Worm (Caenorhabditis elegans) whole organism, L4 larva: ENCODE data around the gene srd-38.

ENCODE experiments used
- R02D3.7 ChIP-seq: fragments of 150-350 bp; sonication (generic microtip); optimal IDR thresholded peaks from 3 replicates; lab custom pipeline; 2014; ENCODE audit warnings: missing biosample characterization, missing genetic modification characterization
- T20F7.1 ChIP-seq: fragments of 200-800 bp; sonication (Bioruptor generic); optimal IDR thresholded peaks from 2 replicates; lab custom pipeline; 2018; ENCODE audit warnings: mild to moderate bottlenecking, missing genetic modification characterization, missing compliant biosample characterization
- Y105C5A.15 ChIP-seq: fragments of 200-800 bp; sonication (Bioruptor generic); IDR thresholded peaks from 2 replicates; pipeline ENCODE4 v1.3.6; 2022; ENCODE audit warnings: missing genetic modification characterization, missing compliant biosample characterization
- Y5F2A.4 ChIP-seq: fragments of 200-800 bp; sonication (Bioruptor generic); optimal IDR thresholded peaks from 2 replicates; lab custom pipeline; 2018; ENCODE audit warnings: mild to moderate bottlenecking, missing genetic modification characterization, missing compliant biosample characterization
- Y75B8A.6 ChIP-seq: fragments of 200-800 bp; sonication (Bioruptor generic); IDR thresholded peaks from 2 replicates; pipeline ENCODE4 v1.3.6; 2022; ENCODE audit warnings: missing genetic modification reagents, missing genetic modification characterization, missing compliant biosample characterization
- ZK337.2 ChIP-seq: fragments of 200-800 bp; sonication (Bioruptor generic); IDR thresholded peaks from 2 replicates; pipeline ENCODE4 v1.3.6; 2022; ENCODE audit warnings: missing genetic modification reagents, missing genetic modification characterization, missing compliant biosample characterization
- ZK546.5 ChIP-seq, 2 experiments: sonication (generic microtip); optimal IDR thresholded peaks; 2 replicates each; lab custom pipeline; 2017; ENCODE audit warnings: missing biosample characterization in 2 of 2, missing genetic modification characterization in 2 of 2
- aha-1 ChIP-seq: fragments of 150-350 bp; peaks from one replicate; lab custom pipeline; 2014; ENCODE audit warnings: missing biosample characterization, missing genetic modification characterization
- ama-1 ChIP-seq: fragments of 150-350 bp; optimal IDR thresholded peaks from 2 replicates; lab custom pipeline; 2014; ENCODE audit warnings: inconsistent platforms, mixed read lengths
- arid-1 ChIP-seq: fragments of 200-800 bp; sonication (Bioruptor generic); conservative IDR thresholded peaks from 2 replicates; pipeline ENCODE4 v1.3.6; 2022; ENCODE audit warnings: missing genetic modification reagents, missing genetic modification characterization, missing compliant biosample characterization
- ceh-32 ChIP-seq: sonication (generic microtip); optimal IDR thresholded peaks from 2 replicates; lab custom pipeline; 2016; ENCODE audit warnings: mild to moderate bottlenecking, missing genetic modification characterization, missing compliant biosample characterization; ENCODE audit not compliant: poor library complexity
- ceh-44 ChIP-seq: fragments of 200-800 bp; sonication (Bioruptor generic); IDR thresholded peaks from 2 replicates; pipeline ENCODE4 v1.3.6; 2022; ENCODE audit warnings: missing genetic modification reagents, missing genetic modification characterization, missing compliant biosample characterization
- ceh-82 ChIP-seq: sonication (generic microtip); optimal IDR thresholded peaks from 2 replicates; lab custom pipeline; 2017; ENCODE audit warnings: missing biosample characterization, missing genetic modification characterization
- cey-2 ChIP-seq: sonication (generic microtip); optimal IDR thresholded peaks from 3 replicates; lab custom pipeline; 2017; ENCODE audit warnings: missing genetic modification characterization, mild to moderate bottlenecking, missing compliant biosample characterization, antibody characterized with exemption, borderline replicate concordance; ENCODE audit not compliant: insufficient read depth
- daf-16 ChIP-seq, 3 experiments: sonication (generic microtip); optimal IDR thresholded peaks; 2 replicates each; lab custom pipeline; 2016 to 2017; ENCODE audit warnings: missing genetic modification characterization in 3 of 3, missing genetic modification reagents in 3 of 3, mild to moderate bottlenecking in 2 of 3, missing compliant biosample characterization in 2 of 3, missing biosample characterization in 1 of 3, moderate library complexity in 1 of 3
- dmd-6 ChIP-seq: fragments of 200-800 bp; sonication (Bioruptor generic); IDR thresholded peaks from 2 replicates; pipeline ENCODE4 v1.3.6; 2022; ENCODE audit warnings: missing genetic modification reagents, missing genetic modification characterization, missing compliant biosample characterization
- dmd-8 ChIP-seq: fragments of 200-800 bp; sonication (Bioruptor generic); IDR thresholded peaks from 2 replicates; pipeline ENCODE4 v1.3.6; 2022; ENCODE audit warnings: missing genetic modification characterization, missing compliant biosample characterization
- duxl-1 ChIP-seq: sonication (generic microtip); optimal IDR thresholded peaks from 2 replicates; lab custom pipeline; 2016; ENCODE audit warnings: mild to moderate bottlenecking, missing genetic modification characterization, moderate library complexity, missing compliant biosample characterization; ENCODE audit not compliant: poor library complexity
- dve-1 ChIP-seq: sonication (generic microtip); optimal IDR thresholded peaks from 2 replicates; lab custom pipeline; 2017; ENCODE audit warnings: antibody characterized with exemption, mild to moderate bottlenecking, missing genetic modification characterization, missing compliant biosample characterization; ENCODE audit not compliant: insufficient read depth
- fos-1 ChIP-seq: fragments of 150-350 bp; optimal IDR thresholded peaks from 2 replicates; lab custom pipeline; 2014; ENCODE audit warnings: missing biosample characterization, missing genetic modification characterization
- gei-8 ChIP-seq: fragments of 200-800 bp; sonication (Bioruptor generic); optimal IDR thresholded peaks from 2 replicates; lab custom pipeline; 2018; ENCODE audit warnings: mild to moderate bottlenecking, missing genetic modification characterization, missing compliant biosample characterization
- hlh-11 ChIP-seq: fragments of 200-800 bp; sonication (Bioruptor generic); optimal IDR thresholded peaks from 2 replicates; lab custom pipeline; 2018; ENCODE audit warnings: mild to moderate bottlenecking, missing genetic modification characterization, missing compliant biosample characterization
- hlh-30 ChIP-seq: sonication (generic microtip); optimal IDR thresholded peaks from 2 replicates; lab custom pipeline; 2017; ENCODE audit warnings: antibody characterized with exemption, mild to moderate bottlenecking, missing genetic modification characterization, missing compliant biosample characterization; ENCODE audit not compliant: insufficient read depth
- lin-1 ChIP-seq: fragments of 200-800 bp; sonication (Bioruptor generic); IDR thresholded peaks from 2 replicates; pipeline ENCODE4 v1.3.6; 2022; ENCODE audit warnings: missing genetic modification reagents, missing genetic modification characterization, missing compliant biosample characterization
- lin-13 ChIP-seq: fragments of 150-350 bp; optimal IDR thresholded peaks from 2 replicates; lab custom pipeline; 2014; ENCODE audit warnings: missing biosample characterization, missing genetic modification reagents, missing genetic modification characterization
- lin-29 ChIP-seq: fragments of 200-800 bp; sonication (Bioruptor generic); IDR thresholded peaks from 2 replicates; pipeline ENCODE4 v1.3.6; 2022; ENCODE audit warnings: missing genetic modification reagents, missing genetic modification characterization, missing compliant biosample characterization
- lsy-2 ChIP-seq, 2 experiments: fragments of 150-350 bp in 1 of 2; sonication (generic microtip) in 1 of 2; optimal IDR thresholded peaks; 2 replicates each; lab custom pipeline; 2014 to 2017; ENCODE audit warnings: missing biosample characterization in 2 of 2, missing genetic modification characterization in 2 of 2
- madf-5 ChIP-seq, 2 experiments: fragments of 200-800 bp; sonication (Bioruptor generic); IDR thresholded peaks; 2 replicates each; pipeline ENCODE4 v1.3.6; 2022; ENCODE audit warnings: missing compliant biosample characterization in 2 of 2, missing genetic modification characterization in 2 of 2
- mdl-1 ChIP-seq, 2 experiments: fragments of 150-350 bp in 1 of 2; sonication (generic microtip) in 1 of 2; optimal IDR thresholded peaks; 2 replicates each; lab custom pipeline; 2014 to 2017; ENCODE audit warnings: missing biosample characterization in 2 of 2, missing genetic modification characterization in 2 of 2
- mep-1 ChIP-seq: fragments of 150-350 bp; sonication (generic microtip); optimal IDR thresholded peaks from 3 replicates; lab custom pipeline; 2014; ENCODE audit warnings: missing biosample characterization, missing genetic modification characterization
- mxl-3 ChIP-seq: fragments of 200-800 bp; sonication (Bioruptor generic); optimal IDR thresholded peaks from 2 replicates; lab custom pipeline; 2018; ENCODE audit warnings: mild to moderate bottlenecking, missing genetic modification characterization, missing compliant biosample characterization
- nhr-102 ChIP-seq: sonication (generic microtip); optimal IDR thresholded peaks from 2 replicates; lab custom pipeline; 2016; ENCODE audit warnings: mild to moderate bottlenecking, missing genetic modification characterization, moderate library complexity, missing compliant biosample characterization
- nhr-111 ChIP-seq: fragments of 200-800 bp; sonication (Bioruptor generic); optimal IDR thresholded peaks from 2 replicates; lab custom pipeline; 2018; ENCODE audit warnings: mild to moderate bottlenecking, missing genetic modification characterization, missing compliant biosample characterization
- nhr-237 ChIP-seq: sonication (generic microtip); optimal IDR thresholded peaks from 2 replicates; lab custom pipeline; 2017; ENCODE audit warnings: missing biosample characterization, missing genetic modification characterization
- nhr-25 ChIP-seq: sonication (generic microtip); optimal IDR thresholded peaks from 2 replicates; lab custom pipeline; 2017; ENCODE audit warnings: missing genetic modification characterization, mild to moderate bottlenecking, missing compliant biosample characterization, antibody characterized with exemption, moderate library complexity, borderline replicate concordance; ENCODE audit not compliant: insufficient read depth
- nhr-41 ChIP-seq: fragments of 200-800 bp; sonication (Bioruptor generic); IDR thresholded peaks from 2 replicates; pipeline ENCODE4 v1.3.6; 2022; ENCODE audit warnings: missing genetic modification reagents, missing genetic modification characterization, missing compliant biosample characterization
- nhr-48 ChIP-seq: sonication (generic microtip); optimal IDR thresholded peaks from 2 replicates; lab custom pipeline; 2016; ENCODE audit warnings: mild to moderate bottlenecking, missing genetic modification characterization, missing compliant biosample characterization
- nhr-6 ChIP-seq: fragments of 150-350 bp; optimal IDR thresholded peaks from 2 replicates; lab custom pipeline; 2014; ENCODE audit warnings: missing biosample characterization, missing genetic modification characterization
- nhr-77 ChIP-seq: fragments of 150-350 bp; optimal IDR thresholded peaks from 2 replicates; lab custom pipeline; 2014; ENCODE audit warnings: missing biosample characterization, missing genetic modification characterization
- php-3 ChIP-seq: fragments of 200-800 bp; sonication (Bioruptor generic); IDR thresholded peaks from 2 replicates; pipeline ENCODE4 v1.3.6; 2022; ENCODE audit warnings: missing genetic modification reagents, missing genetic modification characterization, missing compliant biosample characterization
- set-16 ChIP-seq: fragments of 200-800 bp; sonication (Bioruptor generic); IDR thresholded peaks from 2 replicates; pipeline ENCODE4 v1.3.6; 2022; ENCODE audit warnings: missing genetic modification reagents, missing genetic modification characterization, missing compliant biosample characterization
- spr-3 ChIP-seq: fragments of 200-800 bp; sonication (Bioruptor generic); optimal IDR thresholded peaks from 2 replicates; lab custom pipeline; 2018; ENCODE audit warnings: mild to moderate bottlenecking, missing genetic modification characterization, missing compliant biosample characterization
- tra-1 ChIP-seq: fragments of 200-800 bp; sonication (Bioruptor generic); IDR thresholded peaks from 2 replicates; pipeline ENCODE4 v1.3.6; 2022; ENCODE audit warnings: missing genetic modification reagents, missing genetic modification characterization, missing compliant biosample characterization
- unc-130 ChIP-seq: sonication (generic microtip); optimal IDR thresholded peaks from 2 replicates; lab custom pipeline; 2016; ENCODE audit warnings: missing genetic modification reagents, missing genetic modification characterization, missing compliant biosample characterization
- zfp-3 ChIP-seq: fragments of 200-800 bp; sonication (Bioruptor generic); conservative IDR thresholded peaks from 2 replicates; pipeline ENCODE4 v1.3.6; 2022; ENCODE audit warnings: missing genetic modification reagents, missing genetic modification characterization, missing compliant biosample characterization
- ztf-11 ChIP-seq: fragments of 150-350 bp; optimal IDR thresholded peaks from 2 replicates; lab custom pipeline; 2014; ENCODE audit warnings: missing biosample characterization, missing genetic modification characterization
- ztf-7 ChIP-seq: fragments of 150-350 bp; optimal IDR thresholded peaks from 2 replicates; lab custom pipeline; 2014; ENCODE audit warnings: missing biosample characterization, missing genetic modification characterization

Gene srd-38

DNA sequence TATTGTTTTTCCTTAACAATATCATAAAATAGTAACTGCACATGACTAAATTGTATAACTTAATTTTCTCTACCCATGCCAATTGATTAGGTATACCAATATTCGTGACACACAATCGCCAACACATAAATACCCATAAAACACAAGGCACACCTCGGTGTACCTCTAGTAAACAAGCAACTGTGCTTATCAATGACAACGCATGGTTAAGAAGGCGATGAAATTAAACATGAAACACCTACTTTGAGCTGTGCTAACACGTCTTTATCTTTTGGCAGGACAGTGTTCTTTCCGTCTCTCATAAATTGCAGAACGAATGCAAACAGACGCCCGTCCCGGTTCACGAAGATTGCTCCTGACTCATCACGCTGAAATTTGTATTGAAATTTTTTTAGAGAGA, 19.2 kb downstream of the srd-38 start (continued):
- no peak for TF ChIP-seq nhr-111 (GFP tag; lab: Kevin White, UChicago)
- TF ChIP-seq ZK337.2 (GFP tag; lab: Robert Waterston, UW), result no peak
- no peak for TF ChIP-seq gei-8
- TF ChIP-seq Y75B8A.6 (GFP tag; lab: Robert Waterston, UW), result no peak

DNA sequence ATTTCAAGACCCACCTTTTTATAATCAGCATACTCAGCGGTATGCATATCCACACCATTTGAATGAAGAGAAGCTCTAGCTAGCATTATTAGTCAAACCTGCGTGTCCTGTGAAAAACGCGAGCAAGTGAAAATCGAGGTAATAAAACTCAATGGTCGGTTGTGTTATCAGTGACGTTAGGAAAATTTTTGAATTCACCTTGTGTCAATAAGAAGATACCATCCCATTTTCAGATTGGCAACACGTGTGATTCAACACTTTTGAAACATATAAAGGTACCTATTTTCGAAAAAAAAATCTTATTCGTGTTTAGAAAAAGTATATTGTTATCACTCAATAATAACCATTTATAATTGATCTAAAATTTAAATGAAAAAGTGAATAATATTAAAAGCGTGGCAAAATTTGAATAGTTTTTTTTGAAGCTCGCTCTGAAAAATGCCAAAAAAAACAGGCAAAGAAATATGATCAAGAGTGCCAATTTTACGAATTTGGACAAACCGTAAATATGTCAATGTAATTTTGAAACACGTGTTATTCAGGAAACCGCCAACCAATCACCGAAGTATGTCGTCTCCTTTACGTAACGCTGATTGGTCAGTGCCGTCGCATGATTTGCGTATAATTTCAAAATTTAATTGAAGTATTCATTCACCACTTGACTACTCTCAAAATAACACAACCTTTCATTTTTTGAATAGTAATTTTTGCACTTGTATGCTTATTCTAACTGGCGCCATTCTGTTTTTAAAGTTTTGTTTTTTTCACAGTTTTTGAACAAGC, 20.2 kb downstream of the srd-38 start, which contains the start of gene F46G10.1:
F46G10.1 (minus strand) TSS at position 115 of the 783 bp plus-strand sequence.
- TF ChIP-seq aha-1 (tag; lab: Kevin White, UChicago) (peak; percentile 28), dmd-6 (peak; percentile 78), duxl-1 (no peak), cey-2 (tag; lab: Kevin White, UChicago) (no peak), ama-1 (no peak), dmd-8 (no peak), mep-1 (tag; lab: Kevin White, UChicago) (no peak), spr-3 (GFP tag; lab: Kevin White, UChicago) (no peak), nhr-25 (tag; lab: Kevin White, UChicago) (no peak), mxl-3 (GFP tag; lab: Kevin White, UChicago) (no peak), arid-1 (no peak), ceh-82 (tag; lab: Kevin White, UChicago) (no peak), T20F7.1 (GFP tag; lab: Kevin White, UChicago) (no peak), nhr-41 (GFP tag; lab: Robert Waterston, UW) (no peak), hlh-30 (tag; lab: Kevin White, UChicago) (peak; percentile 21), lin-13 (no peak), ceh-44 (no peak), ztf-7 (tag; lab: Kevin White, UChicago) (peak; percentile 26), set-16 (GFP tag; lab: Robert Waterston, UW) (no peak), Y5F2A.4 (GFP tag; lab: Kevin White, UChicago) (no peak), lsy-2 (tag; optimal IDR thresholded peaks at IDR 0.05; lab: Kevin White, UChicago) (no peak), dve-1 (tag; lab: Kevin White, UChicago) (peak; percentile 70), lin-29 (GFP tag; lab: Robert Waterston, UW) (no peak), fos-1 (tag; lab: Kevin White, UChicago) (no peak), Y75B8A.6 (GFP tag; lab: Robert Waterston, UW) (no peak), ztf-11 (tag; lab: Kevin White, UChicago) (no peak), ZK546.5 (tag; optimal IDR thresholded peaks at IDR 0.05; lab: Kevin White, UChicago) (no peak), ceh-32 (no peak), daf-16 (GFP tag; optimal IDR thresholded peaks at IDR 0.05; lab: Kevin White, UChicago) (no peak), daf-16 (tag; optimal IDR thresholded peaks at IDR 0.05; lab: Kevin White, UChicago) (peak; percentile 93), lin-1 (no peak), hlh-11 (tag; lab: Kevin White, UChicago) (peak; percentile 47), zfp-3 (GFP tag; lab: Robert Waterston, UW) (no peak), madf-5 (GFP tag; IDR thresholded peaks at IDR 0.05; lab: Robert Waterston, UW) (no peak), php-3 (GFP tag; lab: Robert Waterston, UW) (peak; percentile 28; the same call in 1 of the 2 replicates), nhr-48 (tag; lab: Kevin White, UChicago) (no peak), mdl-1 (tag; optimal IDR thresholded peaks at IDR 0.05; lab: Kevin White, UChicago) (peak in 1 of 2 experiments; percentile 13), nhr-102 (no peak), unc-130 (no peak), Y105C5A.15 (GFP tag; lab: Robert Waterston, UW) (no peak), nhr-77 (tag; lab: Kevin White, UChicago) (peak; percentile 39), nhr-6 (tag; lab: Kevin White, UChicago) (no peak), nhr-237 (tag; lab: Kevin White, UChicago) (no peak), tra-1 (no peak), R02D3.7 (no peak)
